Fruit fly (Drosophila melanogaster) whole organism, prepupa: ENCODE measurements around the gene CG33270.

Source experiments
- Blimp-1 ChIP-seq: fragments of 200-800 bp; sonication (Bioruptor generic); optimal IDR thresholded peaks from 3 replicates; lab custom pipeline; 2017; ENCODE audit warnings: missing biosample characterization, missing genetic modification characterization, mild to moderate bottlenecking, moderate library complexity, missing genetic modification reagents
- CG10631 ChIP-seq: fragments of 200-800 bp; sonication (Bioruptor generic); optimal IDR thresholded peaks from 2 replicates; lab custom pipeline; 2016; ENCODE audit warnings: missing biosample characterization, missing genetic modification characterization
- CG11294 ChIP-seq: fragments of 200-800 bp; sonication (Bioruptor generic); IDR thresholded peaks from 2 replicates; pipeline ENCODE4 v1.3.6; 2022; ENCODE audit warnings: missing biosample characterization, missing genetic modification characterization
- CG15336 ChIP-seq: fragments of 200-800 bp; sonication (Bioruptor generic); IDR thresholded peaks from 2 replicates; pipeline ENCODE4 v1.3.6; 2022; ENCODE audit warnings: missing biosample characterization, missing genetic modification characterization
- CG1621 ChIP-seq: fragments of 200-800 bp; sonication (Bioruptor generic); optimal IDR thresholded peaks from 3 replicates; lab custom pipeline; 2018; ENCODE audit warnings: missing biosample characterization, mild to moderate bottlenecking, missing genetic modification characterization
- CG16779 ChIP-seq: fragments of 200-800 bp; sonication (Bioruptor generic); optimal IDR thresholded peaks from 3 replicates; lab custom pipeline; 2017; ENCODE audit warnings: missing biosample characterization, mild to moderate bottlenecking, missing genetic modification characterization
- CG31627 ChIP-seq: fragments of 200-800 bp; sonication (Bioruptor generic); optimal IDR thresholded peaks from 3 replicates; lab custom pipeline; 2016; ENCODE audit warnings: missing biosample characterization, missing genetic modification characterization
- CG3919 ChIP-seq: fragments of 200-800 bp; sonication (Bioruptor generic); optimal IDR thresholded peaks from 3 replicates; lab custom pipeline; 2016; ENCODE audit warnings: missing biosample characterization, missing genetic modification characterization
- CG6163 ChIP-seq: fragments of 200-800 bp; sonication (Bioruptor generic); IDR thresholded peaks from 3 replicates; pipeline ENCODE4 v1.3.6; 2022; ENCODE audit warnings: missing biosample characterization, missing genetic modification characterization
- CG6276 ChIP-seq: fragments of 200-800 bp; sonication (Bioruptor generic); optimal IDR thresholded peaks from 2 replicates; lab custom pipeline; 2017; ENCODE audit warnings: missing biosample characterization, mild to moderate bottlenecking, missing genetic modification characterization
- CG6792 ChIP-seq: fragments of 200-800 bp; sonication (Bioruptor generic); optimal IDR thresholded peaks from 3 replicates; lab custom pipeline; 2016; ENCODE audit warnings: missing biosample characterization, missing genetic modification characterization
- CG6808 ChIP-seq: fragments of 200-800 bp; sonication (Bioruptor generic); optimal IDR thresholded peaks from 3 replicates; lab custom pipeline; 2017; ENCODE audit warnings: missing biosample characterization, missing genetic modification characterization, mild to moderate bottlenecking, moderate library complexity, missing genetic modification reagents
- CG6854 ChIP-seq: fragments of 200-800 bp; sonication (Bioruptor generic); optimal IDR thresholded peaks from 2 replicates; lab custom pipeline; 2017; ENCODE audit warnings: missing biosample characterization, mild to moderate bottlenecking, missing genetic modification characterization
- CG7368 ChIP-seq: fragments of 200-800 bp; sonication (Bioruptor generic); optimal IDR thresholded peaks from 3 replicates; lab custom pipeline; 2016; ENCODE audit warnings: missing biosample characterization, missing genetic modification characterization
- CG8119 ChIP-seq: fragments of 200-800 bp; sonication (Bioruptor generic); IDR thresholded peaks from 3 replicates; pipeline ENCODE4 v1.3.6; 2022; ENCODE audit warnings: missing biosample characterization, missing genetic modification characterization
- CG8319 ChIP-seq: fragments of 200-800 bp; sonication (Bioruptor generic); optimal IDR thresholded peaks from 3 replicates; lab custom pipeline; 2016; ENCODE audit warnings: missing biosample characterization, missing genetic modification characterization
- CG8632 ChIP-seq: fragments of 200-800 bp; sonication (Bioruptor generic); optimal IDR thresholded peaks from 3 replicates; lab custom pipeline; 2016; ENCODE audit warnings: missing biosample characterization, missing genetic modification characterization
- CG9139 ChIP-seq: fragments of 200-800 bp; sonication (Bioruptor generic); optimal IDR thresholded peaks from 3 replicates; lab custom pipeline; 2017; ENCODE audit warnings: missing biosample characterization, mild to moderate bottlenecking, missing genetic modification characterization
- Eip78C ChIP-seq: fragments of 200-800 bp; sonication (Bioruptor generic); peaks from one replicate; lab custom pipeline; 2016; ENCODE audit warnings: missing biosample characterization, missing genetic modification characterization
- Ets21C ChIP-seq: fragments of 200-800 bp; sonication (Bioruptor generic); optimal IDR thresholded peaks from 3 replicates; lab custom pipeline; 2016; ENCODE audit warnings: missing biosample characterization, missing genetic modification characterization
- Gug ChIP-seq: fragments of 200-800 bp; sonication (Bioruptor generic); IDR thresholded peaks from 2 replicates; pipeline ENCODE4 v1.3.6; 2022; ENCODE audit warnings: missing biosample characterization, missing genetic modification characterization
- Hr38 ChIP-seq: sonication (Bioruptor generic); optimal IDR thresholded peaks from 2 replicates; lab custom pipeline; 2016; ENCODE audit warnings: missing biosample characterization, missing genetic modification characterization
- Hr39 ChIP-seq: fragments of 200-800 bp; sonication (Bioruptor generic); optimal IDR thresholded peaks from 2 replicates; lab custom pipeline; 2016; ENCODE audit warnings: missing biosample characterization, missing genetic modification characterization
- Hr4 ChIP-seq: fragments of 200-800 bp; sonication (Bioruptor generic); optimal IDR thresholded peaks from 3 replicates; lab custom pipeline; 2016; ENCODE audit warnings: missing biosample characterization, missing genetic modification characterization
- Lpt ChIP-seq: fragments of 200-800 bp; sonication (Bioruptor generic); optimal IDR thresholded peaks from 3 replicates; lab custom pipeline; 2016; ENCODE audit warnings: missing biosample characterization, missing genetic modification characterization
- Met ChIP-seq: fragments of 200-800 bp; sonication (Bioruptor generic); optimal IDR thresholded peaks from 3 replicates; lab custom pipeline; 2016; ENCODE audit warnings: missing biosample characterization, missing genetic modification characterization
- OdsH ChIP-seq: fragments of 200-800 bp; sonication (Bioruptor generic); optimal IDR thresholded peaks from 3 replicates; lab custom pipeline; 2016; ENCODE audit warnings: missing biosample characterization, missing genetic modification characterization
- Smox ChIP-seq: fragments of 200-800 bp; sonication (Bioruptor generic); optimal IDR thresholded peaks from 3 replicates; lab custom pipeline; 2016; ENCODE audit warnings: missing biosample characterization, missing genetic modification characterization
- Sox15 ChIP-seq: fragments of 200-800 bp; sonication (Bioruptor generic); optimal IDR thresholded peaks from 3 replicates; lab custom pipeline; 2016; ENCODE audit warnings: missing biosample characterization, missing genetic modification characterization
- achi ChIP-seq: fragments of 200-800 bp; sonication (Bioruptor generic); optimal IDR thresholded peaks from 3 replicates; lab custom pipeline; 2016; ENCODE audit warnings: missing biosample characterization, missing genetic modification characterization
- dac ChIP-seq: fragments of 200-800 bp; sonication (Bioruptor generic); optimal IDR thresholded peaks from 2 replicates; lab custom pipeline; 2017; ENCODE audit warnings: missing biosample characterization, mild to moderate bottlenecking, missing genetic modification characterization
- dsx ChIP-seq: fragments of 200-800 bp; optimal IDR thresholded peaks from 3 replicates; lab custom pipeline; 2019; ENCODE audit warnings: missing biosample characterization, mild to moderate bottlenecking, missing genetic modification characterization, moderate library complexity; ENCODE audit not compliant: poor library complexity, severe bottlenecking
- eg ChIP-seq: fragments of 200-800 bp; sonication (Bioruptor generic); IDR thresholded peaks from 3 replicates; pipeline ENCODE4 v1.3.6; 2022; ENCODE audit warnings: missing biosample characterization, missing genetic modification characterization
- esn ChIP-seq: fragments of 200-800 bp; sonication (Bioruptor generic); optimal IDR thresholded peaks from 2 replicates; lab custom pipeline; 2016; ENCODE audit warnings: missing biosample characterization, mild to moderate bottlenecking, missing genetic modification characterization, moderate library complexity
- fd59A ChIP-seq: fragments of 200-800 bp; sonication (Bioruptor generic); optimal IDR thresholded peaks from 2 replicates; lab custom pipeline; 2017; ENCODE audit warnings: missing biosample characterization, mild to moderate bottlenecking, missing genetic modification characterization, missing genetic modification reagents
- fd85E ChIP-seq: fragments of 200-800 bp; sonication (Bioruptor generic); optimal IDR thresholded peaks from 3 replicates; lab custom pipeline; 2016; ENCODE audit warnings: missing biosample characterization, missing genetic modification characterization
- lz ChIP-seq: fragments of 200-800 bp; sonication (Bioruptor generic); optimal IDR thresholded peaks from 3 replicates; lab custom pipeline; 2016; ENCODE audit warnings: missing biosample characterization, missing genetic modification characterization
- pdm3 ChIP-seq: fragments of 200-800 bp; sonication (Bioruptor generic); optimal IDR thresholded peaks from 3 replicates; lab custom pipeline; 2016; ENCODE audit warnings: missing biosample characterization, missing genetic modification characterization
- spab ChIP-seq: fragments of 200-800 bp; sonication (Bioruptor generic); optimal IDR thresholded peaks from 2 replicates; lab custom pipeline; 2017; ENCODE audit warnings: missing biosample characterization, mild to moderate bottlenecking, missing genetic modification characterization, missing genetic modification reagents
- ss ChIP-seq, 2 experiments: fragments of 200-800 bp; sonication (Bioruptor generic); optimal IDR thresholded peaks; 2 replicates in 1 of 2; 3 replicates in 1 of 2; lab custom pipeline; 2017 to 2018; ENCODE audit warnings: mild to moderate bottlenecking in 2 of 2, missing biosample characterization in 2 of 2, missing genetic modification characterization in 2 of 2, moderate library complexity in 1 of 2
- vri ChIP-seq: fragments of 200-800 bp; sonication (Bioruptor generic); optimal IDR thresholded peaks from 3 replicates; lab custom pipeline; 2016; ENCODE audit warnings: missing biosample characterization, mild to moderate bottlenecking, missing genetic modification characterization

The CG33270 gene

dm6 chr3L:11623245-11623883, 44.9 kb upstream of the CG33270 start (continued):
- no peak for TF ChIP-seq Met (GFP tag; lab: Kevin White, UChicago)
- no peak for TF ChIP-seq Blimp-1 (GFP tag; lab: Kevin White, UChicago)
- no peak for TF ChIP-seq fd59A (GFP tag; lab: Kevin White, UChicago)
- no peak for TF ChIP-seq CG6792 (GFP tag; lab: Kevin White, UChicago)
- TF ChIP-seq dsx (GFP tag; lab: Kevin White, UChicago) = peak; percentile 35
- TF ChIP-seq Hr38 (GFP tag; lab: Kevin White, UChicago) = no peak
- no peak for TF ChIP-seq spab (GFP tag; lab: Kevin White, UChicago)
- TF ChIP-seq pdm3 (GFP tag; lab: Kevin White, UChicago) = no peak
- TF ChIP-seq vri = peak; percentile 3
- no peak for TF ChIP-seq Smox (GFP tag; lab: Kevin White, UChicago)
- no peak for TF ChIP-seq CG15336 (GFP tag; lab: Robert Waterston, UW)
- no peak for TF ChIP-seq CG11294
- TF ChIP-seq Sox15 (GFP tag; lab: Kevin White, UChicago) = no peak
- peak; percentile 48 for TF ChIP-seq CG6854 (GFP tag; lab: Kevin White, UChicago)
- TF ChIP-seq Gug (GFP tag; lab: Robert Waterston, UW) = no peak
- no peak for TF ChIP-seq CG3919 (GFP tag; lab: Kevin White, UChicago)
- peak; percentile 66 for TF ChIP-seq Eip78C (GFP tag; lab: Kevin White, UChicago)
- no peak for TF ChIP-seq OdsH (GFP tag; lab: Kevin White, UChicago)
- TF ChIP-seq ss (GFP tag; optimal IDR thresholded peaks at IDR 0.05; lab: Kevin White, UChicago) = peak; percentile 42 to 53
- no peak for TF ChIP-seq CG1621 (tag; lab: Kevin White, UChicago)
- no peak for TF ChIP-seq Lpt
- no peak for TF ChIP-seq Ets21C (GFP tag; lab: Kevin White, UChicago)
- TF ChIP-seq CG6808 (GFP tag; lab: Kevin White, UChicago) = peak; percentile 17
- no peak for TF ChIP-seq dac (GFP tag; lab: Kevin White, UChicago)
- no peak for TF ChIP-seq CG6276
- TF ChIP-seq fd85E (GFP tag; lab: Kevin White, UChicago) = no peak
- TF ChIP-seq Hr39 (GFP tag; lab: Kevin White, UChicago) = no peak
- no peak for TF ChIP-seq achi (GFP tag; lab: Kevin White, UChicago)

dm6 chr3L:11622750-11623149, 44.3 kb upstream of the CG33270 start:
- TF ChIP-seq CG9139 (GFP tag; lab: Kevin White, UChicago) (no peak), CG8632 (GFP tag; lab: Kevin White, UChicago) (no peak), Eip78C (GFP tag; lab: Kevin White, UChicago) (no peak), CG16779 (tag; lab: Kevin White, UChicago) (no peak), Hr38 (GFP tag; lab: Kevin White, UChicago) (no peak), Ets21C (GFP tag; lab: Kevin White, UChicago) (no peak)
- TF ChIP-seq, all 60 proteins: peak for 0

- TF ChIP-seq CG7368 (GFP tag; lab: Kevin White, UChicago) (no peak), CG8319 (GFP tag; lab: Kevin White, UChicago) (no peak), CG15336 (GFP tag; lab: Robert Waterston, UW) (no peak), spab (GFP tag; lab: Kevin White, UChicago) (no peak), Met (GFP tag; lab: Kevin White, UChicago) (no peak), esn (no peak), CG10631 (GFP tag; lab: Kevin White, UChicago) (no peak), CG6276 (no peak), CG6163 (GFP tag; lab: Robert Waterston, UW) (no peak), CG11294 (no peak), CG31627 (GFP tag; lab: Kevin White, UChicago) (no peak), lz (GFP tag; lab: Kevin White, UChicago) (no peak), Hr4 (GFP tag; lab: Kevin White, UChicago) (no peak), achi (GFP tag; lab: Kevin White, UChicago) (no peak), eg (GFP tag; lab: Robert Waterston, UW) (no peak), CG16779 (tag; lab: Kevin White, UChicago) (no peak), CG8119 (GFP tag; lab: Robert Waterston, UW) (no peak), vri (no peak), fd85E (GFP tag; lab: Kevin White, UChicago) (no peak)
- TF ChIP-seq, all 60 proteins: peak for 0
Observed at dm6 chr3L:11620001-11620400, 41.6 kb upstream of the CG33270 start, which contains the start of gene Muc68Ca. Gene Muc68Ca (minus strand): TSS chr3L:11620101.
